Comparison of ENCODE assay signal across 2 fruit fly cellular contexts in the genomic region with DNA sequence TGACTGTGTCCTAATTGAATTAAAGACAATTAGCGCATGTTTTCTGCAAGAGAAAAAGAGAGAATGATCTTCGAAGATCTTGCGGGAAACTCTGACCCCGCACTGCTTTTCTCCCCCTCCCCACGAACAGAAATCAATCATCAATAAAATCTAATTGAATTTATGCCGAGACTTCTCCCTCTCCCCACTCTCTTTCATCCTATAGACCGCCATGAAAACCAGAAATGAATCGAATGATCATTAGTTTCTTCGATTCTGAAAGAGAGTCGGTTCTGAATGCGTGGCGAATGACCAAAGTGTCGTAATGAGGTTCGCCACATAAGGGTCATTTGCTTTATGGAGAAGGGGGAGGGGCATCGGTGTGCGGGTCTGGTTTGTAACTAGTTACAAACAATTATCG.
TF ChIP-seq lines count a peak whose summit lies in the region.

No protein-coding gene starts in this region.

- TF ChIP-seq CTCF in whole organism, embryonic (GFP tag; optimal IDR thresholded peaks at IDR 0.05; lab: Kevin White, UChicago) = no peak

TF ChIP-seq in whole organism, embryonic, 481 proteins besides CTCF, POLR2A, EP300 and RAD21:
- TF ChIP-seq sens (GFP tag; lab: Kevin White, UChicago) (peak; percentile 20), crol (GFP tag; IDR thresholded peaks at IDR 0.05; lab: Robert Waterston, UW) (peak; percentile 59), gcm (GFP tag; optimal IDR thresholded peaks at IDR 0.05; lab: Kevin White, UChicago) (peak; percentile 88), Ets65A (GFP tag; lab: Kevin White, UChicago) (peak; percentile 84), CG6854 (GFP tag; optimal IDR thresholded peaks at IDR 0.05; lab: Kevin White, UChicago) (no peak), E2f2 (GFP tag; IDR thresholded peaks at IDR 0.05; lab: Robert Waterston, UW) (no peak), repo (GFP tag; optimal IDR thresholded peaks at IDR 0.05; lab: Kevin White, UChicago) (peak; percentile 17)

TF ChIP-seq in whole organism, prepupa, 60 proteins besides CTCF, POLR2A, EP300 and RAD21:
- no peak for TF ChIP-seq CG6792 (GFP tag; optimal IDR thresholded peaks at IDR 0.05; lab: Kevin White, UChicago)
- peak; percentile 44 for TF ChIP-seq Eip78C (GFP tag; lab: Kevin White, UChicago)
TF ChIP-seq in whole organism, prepupa: peak in this region for 1.
